Worm (Caenorhabditis elegans) whole organism, L3 larva: ENCODE data around the gene C07A12.2.

Experiments used
- lin-15B ChIP-seq: fragments of 150-350 bp; optimal IDR thresholded peaks from 2 replicates; lab custom pipeline; 2014; ENCODE audit warnings: missing biosample characterization, missing genetic modification characterization
- pha-4 ChIP-seq: fragments of 150-350 bp; optimal IDR thresholded peaks from 2 replicates; lab custom pipeline; 2014; ENCODE audit warnings: missing biosample characterization, missing genetic modification reagents, missing genetic modification characterization
- snpc-4 ChIP-seq: fragments of 150-350 bp; optimal IDR thresholded peaks from 2 replicates; lab custom pipeline; 2014; ENCODE audit warnings: missing biosample characterization, missing genetic modification characterization
- tbx-2 ChIP-seq: sonication (generic microtip); optimal IDR thresholded peaks from 2 replicates; lab custom pipeline; 2016; ENCODE audit warnings: mild to moderate bottlenecking, missing genetic modification characterization, missing compliant biosample characterization
- zag-1 ChIP-seq: fragments of 150-350 bp; optimal IDR thresholded peaks from 2 replicates; lab custom pipeline; 2014; ENCODE audit warnings: missing biosample characterization, missing genetic modification characterization
- ztf-11 ChIP-seq: fragments of 150-350 bp; optimal IDR thresholded peaks from 2 replicates; lab custom pipeline; 2014; ENCODE audit warnings: missing biosample characterization, missing genetic modification characterization

ce11 chrX:4576272-4576671 lies 31.6 kb downstream of the C07A12.2 start:
- no peak for TF ChIP-seq pha-4 (tag; lab: Kevin White, UChicago)
- no peak for TF ChIP-seq snpc-4 (tag; lab: Kevin White, UChicago)
- no peak for TF ChIP-seq tbx-2 (tag; lab: Kevin White, UChicago)
- no peak for TF ChIP-seq lin-15B
- no peak for TF ChIP-seq ztf-11 (tag; lab: Kevin White, UChicago)
- no peak for TF ChIP-seq zag-1 (tag; lab: Kevin White, UChicago)
